Worm (Caenorhabditis elegans) whole organism, L4 larva: ENCODE measurements around the gene kqt-1.

Experiments used
- F26F4.8 ChIP-seq: fragments of 200-800 bp; sonication (Bioruptor generic); conservative IDR thresholded peaks from 2 replicates; pipeline ENCODE4 v1.3.6; 2022; ENCODE audit warnings: missing genetic modification characterization, missing compliant biosample characterization
- F49E8.2 ChIP-seq: sonication (generic microtip); optimal IDR thresholded peaks from 2 replicates; lab custom pipeline; 2016; ENCODE audit warnings: missing compliant biosample characterization, mild to moderate bottlenecking, missing genetic modification characterization, borderline replicate concordance
- T20F7.1 ChIP-seq: fragments of 200-800 bp; sonication (Bioruptor generic); optimal IDR thresholded peaks from 2 replicates; lab custom pipeline; 2018; ENCODE audit warnings: mild to moderate bottlenecking, missing genetic modification characterization, missing compliant biosample characterization
- Y48G9A.11 ChIP-seq: fragments of 200-800 bp; sonication (Bioruptor generic); IDR thresholded peaks from 2 replicates; pipeline ENCODE4 v1.3.6; 2022; ENCODE audit warnings: missing genetic modification reagents, missing genetic modification characterization, missing compliant biosample characterization
- Y5F2A.4 ChIP-seq: fragments of 200-800 bp; sonication (Bioruptor generic); optimal IDR thresholded peaks from 2 replicates; lab custom pipeline; 2018; ENCODE audit warnings: mild to moderate bottlenecking, missing genetic modification characterization, missing compliant biosample characterization
- ZK337.2 ChIP-seq: fragments of 200-800 bp; sonication (Bioruptor generic); IDR thresholded peaks from 2 replicates; pipeline ENCODE4 v1.3.6; 2022; ENCODE audit warnings: missing genetic modification reagents, missing genetic modification characterization, missing compliant biosample characterization
- ZK546.5 ChIP-seq, 2 experiments: sonication (generic microtip); optimal IDR thresholded peaks; 2 replicates each; lab custom pipeline; 2017; ENCODE audit warnings: missing biosample characterization in 2 of 2, missing genetic modification characterization in 2 of 2
- arid-1 ChIP-seq: fragments of 200-800 bp; sonication (Bioruptor generic); conservative IDR thresholded peaks from 2 replicates; pipeline ENCODE4 v1.3.6; 2022; ENCODE audit warnings: missing genetic modification reagents, missing genetic modification characterization, missing compliant biosample characterization
- ceh-32 ChIP-seq: sonication (generic microtip); optimal IDR thresholded peaks from 2 replicates; lab custom pipeline; 2016; ENCODE audit warnings: mild to moderate bottlenecking, missing genetic modification characterization, missing compliant biosample characterization; ENCODE audit not compliant: poor library complexity
- ceh-82 ChIP-seq: sonication (generic microtip); optimal IDR thresholded peaks from 2 replicates; lab custom pipeline; 2017; ENCODE audit warnings: missing biosample characterization, missing genetic modification characterization
- ces-1 ChIP-seq: fragments of 150-350 bp; sonication (generic microtip); optimal IDR thresholded peaks from 4 replicates; lab custom pipeline; 2014; ENCODE audit warnings: missing biosample characterization, missing genetic modification reagents, missing genetic modification characterization
- cey-2 ChIP-seq: sonication (generic microtip); optimal IDR thresholded peaks from 3 replicates; lab custom pipeline; 2017; ENCODE audit warnings: missing genetic modification characterization, mild to moderate bottlenecking, missing compliant biosample characterization, antibody characterized with exemption, borderline replicate concordance; ENCODE audit not compliant: insufficient read depth
- ctbp-1 ChIP-seq: fragments of 200-800 bp; sonication (Bioruptor generic); IDR thresholded peaks from 2 replicates; pipeline ENCODE4 v1.3.6; 2022; ENCODE audit warnings: missing genetic modification reagents, missing genetic modification characterization, missing compliant biosample characterization
- daf-8 ChIP-seq: fragments of 200-800 bp; sonication (Bioruptor generic); IDR thresholded peaks from 2 replicates; pipeline ENCODE4 v1.3.6; 2022; ENCODE audit warnings: missing genetic modification characterization, missing compliant biosample characterization
- dmd-8 ChIP-seq: fragments of 200-800 bp; sonication (Bioruptor generic); IDR thresholded peaks from 2 replicates; pipeline ENCODE4 v1.3.6; 2022; ENCODE audit warnings: missing genetic modification characterization, missing compliant biosample characterization
- egl-43 ChIP-seq: fragments of 200-800 bp; sonication (Bioruptor generic); IDR thresholded peaks from 2 replicates; pipeline ENCODE4 v1.3.6; 2022; ENCODE audit warnings: missing genetic modification reagents, missing genetic modification characterization, missing compliant biosample characterization
- fkh-10 ChIP-seq: fragments of 150-350 bp; optimal IDR thresholded peaks from 2 replicates; lab custom pipeline; 2014; ENCODE audit warnings: missing biosample characterization, missing genetic modification reagents, missing genetic modification characterization
- fos-1 ChIP-seq: fragments of 150-350 bp; optimal IDR thresholded peaks from 2 replicates; lab custom pipeline; 2014; ENCODE audit warnings: missing biosample characterization, missing genetic modification characterization
- hif-1 ChIP-seq, 2 experiments: sonication (generic microtip); optimal IDR thresholded peaks; 2 replicates each; lab custom pipeline; 2016 to 2017; ENCODE audit warnings: missing compliant biosample characterization in 2 of 2, missing genetic modification characterization in 2 of 2, missing genetic modification reagents in 2 of 2, missing genotype in 2 of 2, mild to moderate bottlenecking in 1 of 2
- hlh-11 ChIP-seq: fragments of 200-800 bp; sonication (Bioruptor generic); optimal IDR thresholded peaks from 2 replicates; lab custom pipeline; 2018; ENCODE audit warnings: mild to moderate bottlenecking, missing genetic modification characterization, missing compliant biosample characterization
- hmg-1.1 ChIP-seq: fragments of 200-800 bp; sonication (Bioruptor generic); IDR thresholded peaks from 2 replicates; pipeline ENCODE4 v1.3.6; 2022; ENCODE audit warnings: missing genetic modification reagents, missing genetic modification characterization, missing compliant biosample characterization
- lin-1 ChIP-seq: fragments of 200-800 bp; sonication (Bioruptor generic); IDR thresholded peaks from 2 replicates; pipeline ENCODE4 v1.3.6; 2022; ENCODE audit warnings: missing genetic modification reagents, missing genetic modification characterization, missing compliant biosample characterization
- lin-29 ChIP-seq: fragments of 200-800 bp; sonication (Bioruptor generic); IDR thresholded peaks from 2 replicates; pipeline ENCODE4 v1.3.6; 2022; ENCODE audit warnings: missing genetic modification reagents, missing genetic modification characterization, missing compliant biosample characterization
- lin-38 ChIP-seq: fragments of 200-800 bp; sonication (Bioruptor generic); IDR thresholded peaks from 2 replicates; pipeline ENCODE4 v1.3.6; 2022; ENCODE audit warnings: missing genetic modification reagents, missing genetic modification characterization, missing compliant biosample characterization
- lsy-2 ChIP-seq, 2 experiments: fragments of 150-350 bp in 1 of 2; sonication (generic microtip) in 1 of 2; optimal IDR thresholded peaks; 2 replicates each; lab custom pipeline; 2014 to 2017; ENCODE audit warnings: missing biosample characterization in 2 of 2, missing genetic modification characterization in 2 of 2
- madf-5 ChIP-seq, 2 experiments: fragments of 200-800 bp; sonication (Bioruptor generic); IDR thresholded peaks; 2 replicates each; pipeline ENCODE4 v1.3.6; 2022; ENCODE audit warnings: missing compliant biosample characterization in 2 of 2, missing genetic modification characterization in 2 of 2
- mdl-1 ChIP-seq, 2 experiments: fragments of 150-350 bp in 1 of 2; sonication (generic microtip) in 1 of 2; optimal IDR thresholded peaks; 2 replicates each; lab custom pipeline; 2014 to 2017; ENCODE audit warnings: missing biosample characterization in 2 of 2, missing genetic modification characterization in 2 of 2
- nhr-10 ChIP-seq: fragments of 150-350 bp; optimal IDR thresholded peaks from 2 replicates; lab custom pipeline; 2014; ENCODE audit warnings: missing biosample characterization, missing genetic modification characterization
- nhr-102 ChIP-seq: sonication (generic microtip); optimal IDR thresholded peaks from 2 replicates; lab custom pipeline; 2016; ENCODE audit warnings: mild to moderate bottlenecking, missing genetic modification characterization, moderate library complexity, missing compliant biosample characterization
- nhr-111 ChIP-seq: fragments of 200-800 bp; sonication (Bioruptor generic); optimal IDR thresholded peaks from 2 replicates; lab custom pipeline; 2018; ENCODE audit warnings: mild to moderate bottlenecking, missing genetic modification characterization, missing compliant biosample characterization
- nhr-25 ChIP-seq: sonication (generic microtip); optimal IDR thresholded peaks from 2 replicates; lab custom pipeline; 2017; ENCODE audit warnings: missing genetic modification characterization, mild to moderate bottlenecking, missing compliant biosample characterization, antibody characterized with exemption, moderate library complexity, borderline replicate concordance; ENCODE audit not compliant: insufficient read depth
- nhr-42 ChIP-seq: fragments of 200-800 bp; sonication (Bioruptor generic); IDR thresholded peaks from 2 replicates; pipeline ENCODE4 v1.3.6; 2022; ENCODE audit warnings: missing genetic modification characterization, missing compliant biosample characterization
- nhr-76 ChIP-seq: fragments of 150-350 bp; optimal IDR thresholded peaks from 2 replicates; lab custom pipeline; 2014; ENCODE audit warnings: missing biosample characterization, missing genetic modification characterization
- php-3 ChIP-seq: fragments of 200-800 bp; sonication (Bioruptor generic); IDR thresholded peaks from 2 replicates; pipeline ENCODE4 v1.3.6; 2022; ENCODE audit warnings: missing genetic modification reagents, missing genetic modification characterization, missing compliant biosample characterization
- pqm-1 ChIP-seq: sonication (generic microtip); optimal IDR thresholded peaks from 2 replicates; lab custom pipeline; 2017; ENCODE audit warnings: missing biosample characterization, missing genetic modification characterization
- sdz-12 ChIP-seq: fragments of 200-800 bp; sonication (Bioruptor generic); optimal IDR thresholded peaks from 2 replicates; lab custom pipeline; 2018; ENCODE audit warnings: mild to moderate bottlenecking, missing genetic modification characterization, missing compliant biosample characterization
- skn-1 ChIP-seq: fragments of 150-350 bp; optimal IDR thresholded peaks from 2 replicates; lab custom pipeline; 2014; ENCODE audit warnings: missing biosample characterization, missing genetic modification characterization
- snpc-4 ChIP-seq: fragments of 150-350 bp; optimal IDR thresholded peaks from 2 replicates; lab custom pipeline; 2014; ENCODE audit warnings: missing biosample characterization, missing genetic modification characterization
- spr-3 ChIP-seq: fragments of 200-800 bp; sonication (Bioruptor generic); optimal IDR thresholded peaks from 2 replicates; lab custom pipeline; 2018; ENCODE audit warnings: mild to moderate bottlenecking, missing genetic modification characterization, missing compliant biosample characterization
- tag-97 ChIP-seq: fragments of 200-800 bp; sonication (Bioruptor generic); IDR thresholded peaks from 2 replicates; pipeline ENCODE4 v1.3.6; 2022; ENCODE audit warnings: missing genetic modification characterization, missing compliant biosample characterization
- unc-130 ChIP-seq: sonication (generic microtip); optimal IDR thresholded peaks from 2 replicates; lab custom pipeline; 2016; ENCODE audit warnings: missing genetic modification reagents, missing genetic modification characterization, missing compliant biosample characterization
- zag-1 ChIP-seq: fragments of 150-350 bp; optimal IDR thresholded peaks from 2 replicates; lab custom pipeline; 2014; ENCODE audit warnings: missing biosample characterization, missing genetic modification characterization
- zfp-2 ChIP-seq: sonication (generic microtip); optimal IDR thresholded peaks from 2 replicates; lab custom pipeline; 2016; ENCODE audit warnings: mild to moderate bottlenecking, missing genetic modification characterization, missing compliant biosample characterization
- zfp-3 ChIP-seq: fragments of 200-800 bp; sonication (Bioruptor generic); conservative IDR thresholded peaks from 2 replicates; pipeline ENCODE4 v1.3.6; 2022; ENCODE audit warnings: missing genetic modification reagents, missing genetic modification characterization, missing compliant biosample characterization
- zip-2 ChIP-seq: fragments of 150-350 bp; optimal IDR thresholded peaks from 2 replicates; lab custom pipeline; 2014; ENCODE audit warnings: missing biosample characterization, missing genetic modification characterization

The kqt-1 gene

DNA sequence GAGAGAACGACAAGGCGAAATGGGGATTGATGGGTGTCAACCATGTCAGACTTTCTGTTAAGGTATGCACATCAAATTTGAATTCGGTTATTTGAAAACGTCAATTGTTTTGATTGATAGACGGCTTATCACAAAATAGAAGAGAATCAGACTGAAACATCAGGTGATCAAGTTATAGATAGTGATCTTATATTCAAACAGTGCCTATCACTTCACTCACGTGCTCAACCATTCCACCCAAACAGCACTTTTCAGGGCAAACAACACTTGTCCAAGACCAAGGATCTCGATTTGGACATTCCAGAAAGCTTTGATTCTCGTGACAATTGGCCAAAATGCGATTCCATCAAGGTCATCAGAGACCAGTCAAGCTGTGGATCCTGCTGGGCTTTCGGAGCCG is 11.2 kb upstream of the kqt-1 start (continued):
- TF ChIP-seq unc-130 (GFP tag; lab: Kevin White, UChicago) (no peak), daf-8 (GFP tag; lab: Robert Waterston, UW) (no peak), F26F4.8 (no peak), zfp-3 (GFP tag; lab: Robert Waterston, UW) (0 out of 2 replicates have a peak, but pooled peaks have one; percentile 8), cey-2 (tag; lab: Kevin White, UChicago) (no peak), ces-1 (no peak), ceh-32 (tag; lab: Kevin White, UChicago) (no peak), snpc-4 (tag; lab: Kevin White, UChicago) (no peak), nhr-76 (no peak), nhr-111 (GFP tag; lab: Kevin White, UChicago) (no peak), nhr-10 (tag; lab: Kevin White, UChicago) (no peak), hmg-1.1 (GFP tag; lab: Robert Waterston, UW) (no peak), madf-5 (GFP tag; IDR thresholded peaks at IDR 0.05; lab: Robert Waterston, UW) (no peak), fos-1 (tag; lab: Kevin White, UChicago) (no peak), fkh-10 (GFP tag; lab: Kevin White, UChicago) (no peak), lin-29 (GFP tag; lab: Robert Waterston, UW) (no peak), zip-2 (tag; lab: Kevin White, UChicago) (no peak), hif-1 (tag; optimal IDR thresholded peaks at IDR 0.05; lab: Kevin White, UChicago) (no peak)
- TF ChIP-seq, all 104 proteins: peak for 14

DNA sequence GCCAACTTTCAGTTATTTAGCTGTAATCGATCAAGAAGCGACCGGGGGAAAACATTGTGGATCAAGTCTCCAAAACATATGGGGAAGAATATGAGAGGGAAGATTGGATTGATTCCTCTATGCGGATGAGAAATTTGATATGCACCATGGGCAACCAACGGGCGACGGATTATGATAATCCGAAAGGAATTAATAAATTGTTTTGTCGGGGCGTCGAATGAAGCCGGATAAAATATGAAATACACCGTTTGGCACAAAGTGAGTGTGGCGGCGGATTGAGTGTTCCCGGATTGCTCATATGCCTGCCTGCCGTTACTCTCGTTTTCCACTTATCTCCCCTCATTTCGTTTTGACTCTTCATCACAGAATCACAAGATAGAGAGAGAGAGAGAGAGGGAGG is 9.6 kb upstream of the kqt-1 start:
- TF ChIP-seq fkh-10 (GFP tag; lab: Kevin White, UChicago) (no peak), T20F7.1 (GFP tag; lab: Kevin White, UChicago) (peak; percentile 34), nhr-42 (0 out of 2 replicates have a peak, but pooled peaks have one; percentile 16), hlh-11 (peak; percentile 6), zfp-2 (tag; lab: Kevin White, UChicago) (no peak), nhr-102 (tag; lab: Kevin White, UChicago) (peak; percentile 42), lin-38 (peak; percentile 26)

DNA sequence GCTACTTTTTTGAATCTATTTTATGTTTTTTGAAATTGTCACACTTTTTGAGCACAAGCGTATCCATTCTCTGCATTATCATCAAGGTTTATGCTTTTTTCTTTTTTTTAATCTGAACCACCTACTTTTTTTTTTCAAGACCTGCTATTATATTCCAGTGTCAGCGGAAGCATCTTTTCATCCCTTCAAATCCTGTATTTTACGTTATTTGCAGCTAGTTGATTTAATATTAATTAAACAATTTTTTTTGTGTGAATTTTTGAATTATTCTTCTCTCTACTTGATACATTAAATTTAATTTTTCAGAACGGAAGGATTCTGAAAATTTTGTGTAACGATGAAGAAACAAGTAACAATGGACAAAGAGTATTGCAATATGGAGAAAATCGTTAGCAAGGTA is 9.1 kb upstream of the kqt-1 start, which contains the start of gene C25B8.8:
Gene C25B8.8 (plus strand): TSS at position 301 of the 400 bp plus-strand sequence.
- TF ChIP-seq nhr-25 (no peak), arid-1 (GFP tag; lab: Robert Waterston, UW) (no peak), skn-1 (tag; lab: Kevin White, UChicago) (no peak), nhr-42 (no peak), php-3 (GFP tag; lab: Robert Waterston, UW) (no peak), ceh-32 (tag; lab: Kevin White, UChicago) (no peak), Y5F2A.4 (GFP tag; lab: Kevin White, UChicago) (no peak), lsy-2 (tag; optimal IDR thresholded peaks at IDR 0.05; lab: Kevin White, UChicago) (no peak), egl-43 (GFP tag; lab: Robert Waterston, UW) (no peak), sdz-12 (GFP tag; lab: Kevin White, UChicago) (no peak)
- TF ChIP-seq, all 104 proteins: peak for 0

DNA sequence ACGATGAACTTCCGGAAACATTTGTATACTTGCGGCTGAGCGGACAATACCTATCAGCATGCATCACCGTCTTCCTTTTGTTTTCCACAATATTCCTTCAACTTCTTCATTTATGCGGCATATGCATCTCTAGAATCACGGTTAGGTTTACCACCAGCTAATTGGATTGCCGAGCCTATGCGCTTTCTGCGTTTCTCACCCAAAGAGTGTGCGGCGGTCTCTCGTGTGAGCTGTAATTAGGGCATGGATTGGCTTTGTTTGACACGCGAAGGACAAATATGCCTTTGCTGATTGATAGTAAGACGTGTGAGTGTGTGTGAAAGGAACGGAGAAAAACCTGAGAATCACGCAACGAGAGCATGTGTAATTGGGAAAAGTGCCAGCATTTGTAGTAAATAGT is 5.3 kb upstream of the kqt-1 start:
- TF ChIP-seq spr-3 (GFP tag; lab: Kevin White, UChicago), result no peak
- TF ChIP-seq zag-1 (tag; lab: Kevin White, UChicago), result no peak
- no peak for TF ChIP-seq ceh-32 (tag; lab: Kevin White, UChicago)
- TF ChIP-seq Y48G9A.11 (GFP tag; lab: Robert Waterston, UW), result no peak
- TF ChIP-seq ctbp-1 (GFP tag; lab: Robert Waterston, UW), result no peak
- TF ChIP-seq ZK546.5 (tag; optimal IDR thresholded peaks at IDR 0.05; lab: Kevin White, UChicago), result no peak
- TF ChIP-seq lin-1, result no peak
- no peak for TF ChIP-seq zip-2 (tag; lab: Kevin White, UChicago)
- TF ChIP-seq dmd-8 (GFP tag; lab: Robert Waterston, UW), result no peak
- TF ChIP-seq ceh-82 (tag; lab: Kevin White, UChicago), result no peak
- no peak for TF ChIP-seq F49E8.2 (tag; lab: Kevin White, UChicago)
- TF ChIP-seq pqm-1, result no peak
- TF ChIP-seq nhr-10 (tag; lab: Kevin White, UChicago), result no peak
- no peak for TF ChIP-seq tag-97 (GFP tag; lab: Robert Waterston, UW)
- no peak for TF ChIP-seq mdl-1 (tag; optimal IDR thresholded peaks at IDR 0.05; lab: Kevin White, UChicago)
- no peak for TF ChIP-seq ZK337.2 (GFP tag; lab: Robert Waterston, UW)
